Worm (Caenorhabditis elegans) whole organism, L4 larva: Measurements from ENCODE around the gene haao-1.
A peak's percentile ranks its signal among the peaks of the same experiment; 100 is the strongest.

ENCODE experiments used
- attf-4 ChIP-seq: sonication (generic microtip); optimal IDR thresholded peaks from 3 replicates; lab custom pipeline; 2017; ENCODE audit warnings: missing biosample characterization, missing genetic modification characterization
- jun-1 ChIP-seq: fragments of 150-350 bp; optimal IDR thresholded peaks from 2 replicates; lab custom pipeline; 2014; ENCODE audit warnings: missing biosample characterization, missing genetic modification reagents, missing genetic modification characterization

ce11 chrV:9546860-9547269, 42.2 kb downstream of the haao-1 start, which contains the start of gene his-37:
- TF ChIP-seq jun-1 (tag; lab: Kevin White, UChicago) (peak; percentile 97), attf-4 (tag; lab: Kevin White, UChicago) (peak; percentile 21)
